Worm (Caenorhabditis elegans) whole organism, early embryonic: Measurements from ENCODE around the gene str-116.

Source experiments
- B0310.2 ChIP-seq: sonication (generic microtip); optimal IDR thresholded peaks from 2 replicates; lab custom pipeline; 2016; ENCODE audit warnings: mild to moderate bottlenecking, missing genetic modification characterization, missing compliant biosample characterization
- F13C5.2 ChIP-seq: sonication (generic microtip); optimal IDR thresholded peaks from 2 replicates; lab custom pipeline; 2017; ENCODE audit warnings: mild to moderate bottlenecking, missing genetic modification characterization, inconsistent platforms, missing compliant biosample characterization
- aly-1 ChIP-seq: sonication (generic microtip); optimal IDR thresholded peaks from 2 replicates; lab custom pipeline; 2016; ENCODE audit warnings: missing genetic modification characterization, missing compliant biosample characterization
- ama-1 ChIP-seq: fragments of 150-350 bp; optimal IDR thresholded peaks from 2 replicates; lab custom pipeline; 2014
- ceh-13 ChIP-seq: fragments of 200-800 bp; sonication (Bioruptor generic); optimal IDR thresholded peaks from 2 replicates; lab custom pipeline; 2018; ENCODE audit warnings: mild to moderate bottlenecking, missing genetic modification characterization, missing compliant biosample characterization
- ceh-36 ChIP-seq: sonication (generic microtip); optimal IDR thresholded peaks from 2 replicates; lab custom pipeline; 2016; ENCODE audit warnings: missing genetic modification characterization, inconsistent platforms, missing compliant biosample characterization
- ets-7 ChIP-seq: sonication (generic microtip); optimal IDR thresholded peaks from 2 replicates; lab custom pipeline; 2016; ENCODE audit warnings: missing genotype, missing genetic modification characterization, missing compliant biosample characterization
- flt-1 ChIP-seq: fragments of 200-800 bp; sonication (Bioruptor generic); IDR thresholded peaks from 2 replicates; pipeline ENCODE4 v1.3.6; 2022; ENCODE audit warnings: missing genetic modification characterization, missing compliant biosample characterization
- hmbx-1 ChIP-seq: sonication (generic microtip); optimal IDR thresholded peaks from 2 replicates; lab custom pipeline; 2016; ENCODE audit warnings: mild to moderate bottlenecking, missing genetic modification characterization, missing compliant biosample characterization
- hmg-4 ChIP-seq: fragments of 200-800 bp; sonication (Bioruptor generic); optimal IDR thresholded peaks from 2 replicates; lab custom pipeline; 2018; ENCODE audit warnings: mild to moderate bottlenecking, missing genetic modification characterization, missing compliant biosample characterization
- hnd-1 ChIP-seq: sonication (generic microtip); optimal IDR thresholded peaks from 2 replicates; lab custom pipeline; 2016; ENCODE audit warnings: missing genetic modification characterization, missing compliant biosample characterization
- pes-1 ChIP-seq: fragments of 200-800 bp; sonication (Bioruptor generic); IDR thresholded peaks from 2 replicates; pipeline ENCODE4 v1.3.6; 2022; ENCODE audit warnings: missing genetic modification reagents, missing genetic modification characterization, missing compliant biosample characterization
- scrt-1 ChIP-seq: fragments of 200-800 bp; sonication (Bioruptor generic); IDR thresholded peaks from 2 replicates; pipeline ENCODE4 v1.3.6; 2022; ENCODE audit warnings: missing genetic modification characterization, missing compliant biosample characterization
- sea-1 ChIP-seq: fragments of 200-800 bp; sonication (Bioruptor generic); conservative IDR thresholded peaks from 2 replicates; pipeline ENCODE4 v1.3.6; 2022; ENCODE audit warnings: missing genetic modification characterization, missing compliant biosample characterization
- tbx-11 ChIP-seq: fragments of 200-800 bp; sonication (Bioruptor generic); IDR thresholded peaks from 2 replicates; pipeline ENCODE4 v1.3.6; 2022; ENCODE audit warnings: missing genetic modification characterization, missing compliant biosample characterization
- tbx-37 ChIP-seq: fragments of 200-800 bp; sonication (Bioruptor generic); conservative IDR thresholded peaks from 2 replicates; pipeline ENCODE4 v1.3.6; 2022; ENCODE audit warnings: missing genetic modification reagents, missing genetic modification characterization, missing compliant biosample characterization
- tra-4 ChIP-seq: sonication (generic microtip); optimal IDR thresholded peaks from 2 replicates; lab custom pipeline; 2017; ENCODE audit warnings: missing genetic modification characterization, missing compliant biosample characterization

Gene str-116

ce11 chrV:11308346-11308745 lies 41.6 kb downstream of the str-116 start, which contains the start of gene snf-11:
TSS of gene snf-11 (minus strand) at chrV:11308446.
- no peak for TF ChIP-seq hmbx-1 (tag; lab: Kevin White, UChicago)
- TF ChIP-seq ama-1 (lab: Kevin White, UChicago) = no peak
- TF ChIP-seq tbx-37 (GFP tag; lab: Robert Waterston, UW) = no peak

- no peak for TF ChIP-seq hmbx-1 (tag; lab: Kevin White, UChicago)
- TF ChIP-seq tra-4 (tag; lab: Kevin White, UChicago) = no peak
- no peak for TF ChIP-seq ceh-13 (GFP tag; lab: Kevin White, UChicago)
These were observed 42.1 kb downstream of the str-116 start for ce11 chrV:11308915-11309314.

- no peak for TF ChIP-seq sea-1
- TF ChIP-seq hmbx-1 (tag; lab: Kevin White, UChicago) = no peak
- no peak for TF ChIP-seq ama-1 (lab: Kevin White, UChicago)
- no peak for TF ChIP-seq ceh-36 (tag; lab: Kevin White, UChicago)
- TF ChIP-seq ceh-13 (GFP tag; lab: Kevin White, UChicago) = no peak
These were observed 44.3 kb downstream of the str-116 start, which contains the start of gene T03F7.7 for ce11 chrV:11311013-11311472. TSS of gene T03F7.7 (plus strand) at chrV:11311422.

ce11 chrV:11312904-11313303 lies 46.1 kb downstream of the str-116 start:
- TF ChIP-seq hmg-4 (GFP tag; lab: Kevin White, UChicago) = no peak
- TF ChIP-seq tbx-11 (GFP tag; lab: Robert Waterston, UW) = no peak
- no peak for TF ChIP-seq tbx-37 (GFP tag; lab: Robert Waterston, UW)
- TF ChIP-seq flt-1 = no peak

- TF ChIP-seq ets-7 (tag; lab: Kevin White, UChicago) (peak; percentile 98), flt-1 (peak; percentile 100), hnd-1 (tag; lab: Kevin White, UChicago) (peak; percentile 96), ama-1 (lab: Kevin White, UChicago) (no peak), pes-1 (GFP tag; lab: Robert Waterston, UW) (peak; percentile 99), F13C5.2 (tag; lab: Kevin White, UChicago) (peak; percentile 99), tbx-37 (GFP tag; lab: Robert Waterston, UW) (peak; percentile 100), scrt-1 (GFP tag; lab: Robert Waterston, UW) (peak; percentile 100), hmbx-1 (tag; lab: Kevin White, UChicago) (peak; percentile 95), tra-4 (tag; lab: Kevin White, UChicago) (peak; percentile 98), ceh-36 (tag; lab: Kevin White, UChicago) (peak; percentile 98), hmg-4 (GFP tag; lab: Kevin White, UChicago) (peak; percentile 100), B0310.2 (tag; lab: Kevin White, UChicago) (peak; percentile 99), ceh-13 (GFP tag; lab: Kevin White, UChicago) (peak; percentile 99), aly-1 (peak; percentile 100), sea-1 (peak; percentile 100), tbx-11 (GFP tag; lab: Robert Waterston, UW) (peak; percentile 100)
These were observed 47.5 kb downstream of the str-116 start for ce11 chrV:11314025-11314880.

- TF ChIP-seq tbx-11 (GFP tag; lab: Robert Waterston, UW) = no peak
- no peak for TF ChIP-seq aly-1
- no peak for TF ChIP-seq hnd-1 (tag; lab: Kevin White, UChicago)
- TF ChIP-seq scrt-1 (GFP tag; lab: Robert Waterston, UW) = no peak
- TF ChIP-seq ceh-36 (tag; lab: Kevin White, UChicago) = no peak
- TF ChIP-seq ama-1 (lab: Kevin White, UChicago) = no peak
- TF ChIP-seq hmbx-1 (tag; lab: Kevin White, UChicago) = no peak
- TF ChIP-seq tra-4 (tag; lab: Kevin White, UChicago) = no peak
- no peak for TF ChIP-seq F13C5.2 (tag; lab: Kevin White, UChicago)
- TF ChIP-seq ceh-13 (GFP tag; lab: Kevin White, UChicago) = no peak
- no peak for TF ChIP-seq tbx-37 (GFP tag; lab: Robert Waterston, UW)
- no peak for TF ChIP-seq sea-1
- TF ChIP-seq flt-1 = no peak
- no peak for TF ChIP-seq B0310.2 (tag; lab: Kevin White, UChicago)
- no peak for TF ChIP-seq pes-1 (GFP tag; lab: Robert Waterston, UW)
These were observed 50.0 kb downstream of the str-116 start, which contains the start of gene cutl-18 for ce11 chrV:11316801-11317200. TSS of gene cutl-18 (minus strand) at chrV:11316901.
